Worm (Caenorhabditis elegans): ENCODE data around the gene C10C6.13.

- no peak for TF ChIP-seq ceh-16 (tag; optimal IDR thresholded peaks at IDR 0.05)
- no peak for TF ChIP-seq ztf-4 (tag; optimal IDR thresholded peaks at IDR 0.05)
- TF ChIP-seq unc-39 (tag; optimal IDR thresholded peaks at IDR 0.05) = no peak
Observed at ce11 chrIV:11469698-11470591, at the start of gene C10C6.13, which contains the start of gene wht-2.

All from whole organism, L3 larva.